Fruit fly (Drosophila melanogaster) whole organism, wandering third instar larva: ENCODE results near the gene Mgstl.

Source experiments
- Abd-B ChIP-seq: fragments of >200 bp; optimal IDR thresholded peaks from 2 replicates; lab custom pipeline; 2017; ENCODE audit warnings: missing biosample characterization, missing genetic modification characterization
- CG32264 ChIP-seq: fragments of 200-800 bp; sonication (Bioruptor generic); optimal IDR thresholded peaks from 2 replicates; lab custom pipeline; 2016; ENCODE audit warnings: missing biosample characterization, missing genetic modification characterization
- CG9705 ChIP-seq: fragments of 200-800 bp; sonication (Bioruptor generic); optimal IDR thresholded peaks from 2 replicates; lab custom pipeline; 2018; ENCODE audit warnings: missing biosample characterization, mild to moderate bottlenecking, missing genetic modification characterization
- CrebA ChIP-seq: fragments of 200-800 bp; sonication (Bioruptor generic); optimal IDR thresholded peaks from 2 replicates; lab custom pipeline; 2016; ENCODE audit warnings: missing biosample characterization, mild to moderate bottlenecking, missing genetic modification characterization, borderline replicate concordance
- Dfd ChIP-seq: fragments of >200 bp; optimal IDR thresholded peaks from 2 replicates; lab custom pipeline; 2017; ENCODE audit warnings: missing biosample characterization, missing genetic modification characterization
- Dif ChIP-seq: fragments of 200-275, 200-300 bp; sonication (Bioruptor generic); optimal IDR thresholded peaks from 2 replicates; lab custom pipeline; 2018; ENCODE audit warnings: missing biosample characterization, missing genetic modification characterization; ENCODE audit not compliant: partially characterized antibody
- GATAd ChIP-seq: sonication (Bioruptor generic); optimal IDR thresholded peaks from 2 replicates; lab custom pipeline; 2016; ENCODE audit warnings: missing biosample characterization, missing genetic modification characterization
- HLH106 ChIP-seq: fragments of 200-800 bp; optimal IDR thresholded peaks from 3 replicates; lab custom pipeline; 2019; ENCODE audit warnings: missing biosample characterization, mild to moderate bottlenecking, missing genetic modification characterization, moderate library complexity
- Hnf4 ChIP-seq: fragments of 200-800 bp; sonication (Bioruptor generic); optimal IDR thresholded peaks from 2 replicates; lab custom pipeline; 2016; ENCODE audit warnings: missing biosample characterization, mild to moderate bottlenecking, missing genetic modification characterization
- Hr78 ChIP-seq: fragments of >200 bp; optimal IDR thresholded peaks from 2 replicates; lab custom pipeline; 2017; ENCODE audit warnings: missing biosample characterization, missing genetic modification characterization
- Hr83 ChIP-seq: fragments of 200-300 bp; sonication (Bioruptor generic); optimal IDR thresholded peaks from 2 replicates; lab custom pipeline; 2016; ENCODE audit warnings: missing biosample characterization, mild to moderate bottlenecking, missing genetic modification characterization, moderate library complexity; ENCODE audit not compliant: poor library complexity, severe bottlenecking
- Jra ChIP-seq: sonication (Bioruptor generic); optimal IDR thresholded peaks from 2 replicates; lab custom pipeline; 2016; ENCODE audit warnings: missing biosample characterization, missing genetic modification characterization
- Mio ChIP-seq: sonication (Bioruptor generic); optimal IDR thresholded peaks from 2 replicates; lab custom pipeline; 2016; ENCODE audit warnings: missing biosample characterization, missing genetic modification characterization
- Myc ChIP-seq: fragments of >200 bp; optimal IDR thresholded peaks from 2 replicates; lab custom pipeline; 2017
- N ChIP-seq: fragments of >200 bp; optimal IDR thresholded peaks from 2 replicates; lab custom pipeline; 2018; ENCODE audit warnings: missing biosample characterization, missing external identifiers, missing genetic modification characterization
- OdsH ChIP-seq: fragments of 200-800 bp; sonication (Bioruptor generic); optimal IDR thresholded peaks from 2 replicates; lab custom pipeline; 2016; ENCODE audit warnings: missing biosample characterization, mild to moderate bottlenecking, missing genetic modification characterization
- Rel ChIP-seq, 2 experiments: fragments of 200-800 bp; sonication (Bioruptor generic) in 1 of 2; optimal IDR thresholded peaks; 2 replicates in 1 of 2; 3 replicates in 1 of 2; lab custom pipeline; 2016 to 2019; ENCODE audit warnings: mild to moderate bottlenecking in 2 of 2, missing biosample characterization in 2 of 2, missing genetic modification characterization in 2 of 2, moderate library complexity in 1 of 2
- Sp1 ChIP-seq: fragments of 200-800 bp; sonication (Bioruptor generic); optimal IDR thresholded peaks from 3 replicates; lab custom pipeline; 2019; ENCODE audit warnings: missing biosample characterization, mild to moderate bottlenecking, missing genetic modification characterization, moderate library complexity
- Vsx2 ChIP-seq: fragments of 200-300, 225-300 bp; sonication (Bioruptor generic); optimal IDR thresholded peaks from 2 replicates; lab custom pipeline; 2018; ENCODE audit warnings: missing biosample characterization, missing genetic modification characterization; ENCODE audit not compliant: partially characterized antibody
- br ChIP-seq: fragments of 200-800 bp; sonication (Bioruptor generic); optimal IDR thresholded peaks from 2 replicates; lab custom pipeline; 2016; ENCODE audit warnings: missing biosample characterization, missing genetic modification characterization
- brk ChIP-seq: fragments of 200-800 bp; sonication (Bioruptor generic); optimal IDR thresholded peaks from 2 replicates; lab custom pipeline; 2016; ENCODE audit warnings: missing biosample characterization, mild to moderate bottlenecking, missing genetic modification characterization
- dl ChIP-seq, 2 experiments: fragments of 175-275, 200-275 bp in 1 of 2; fragments of 200-275 bp in 1 of 2; sonication (Bioruptor generic); optimal IDR thresholded peaks; lab custom pipeline; 2018; ENCODE audit warnings: mild to moderate bottlenecking in 2 of 2, missing biosample characterization in 2 of 2, missing genetic modification characterization in 2 of 2, moderate library complexity in 2 of 2; ENCODE audit not compliant: partially characterized antibody in 2 of 2, insufficient read depth in 1 of 2
- dmrt93B ChIP-seq: fragments of 200-800 bp; sonication (Bioruptor generic); optimal IDR thresholded peaks from 2 replicates; lab custom pipeline; 2018; ENCODE audit warnings: missing biosample characterization, mild to moderate bottlenecking, missing genetic modification characterization
- dsf ChIP-seq: sonication (Bioruptor generic); optimal IDR thresholded peaks from 2 replicates; lab custom pipeline; 2016; ENCODE audit warnings: missing biosample characterization, missing genetic modification characterization, borderline replicate concordance
- ey ChIP-seq: fragments of 200-800 bp; sonication (Bioruptor generic); optimal IDR thresholded peaks from 2 replicates; lab custom pipeline; 2016; ENCODE audit warnings: missing biosample characterization, missing genetic modification characterization
- foxo ChIP-seq, 2 experiments: fragments of 200-800 bp; sonication (Bioruptor generic); optimal IDR thresholded peaks; 2 replicates in 1 of 2; 3 replicates in 1 of 2; lab custom pipeline; 2016 to 2017; ENCODE audit warnings: missing biosample characterization in 2 of 2, missing genetic modification characterization in 2 of 2
- fru ChIP-seq: fragments of 200-800 bp; sonication (Bioruptor generic); optimal IDR thresholded peaks from 3 replicates; lab custom pipeline; 2016; ENCODE audit warnings: missing biosample characterization, mild to moderate bottlenecking, missing genetic modification characterization
- h ChIP-seq: fragments of 200-800 bp; sonication (Bioruptor generic); optimal IDR thresholded peaks from 3 replicates; lab custom pipeline; 2016; ENCODE audit warnings: missing biosample characterization, mild to moderate bottlenecking, missing genetic modification characterization
- jim ChIP-seq: fragments of 175-275, 200-325 bp; sonication (Bioruptor generic); optimal IDR thresholded peaks from 2 replicates; lab custom pipeline; 2016; ENCODE audit warnings: missing biosample characterization, mild to moderate bottlenecking, missing genetic modification characterization
- lola ChIP-seq: fragments of >200 bp; optimal IDR thresholded peaks from 2 replicates; lab custom pipeline; 2017; ENCODE audit warnings: missing biosample characterization, missing genetic modification characterization
- pan ChIP-seq: fragments of >200 bp; optimal IDR thresholded peaks from 2 replicates; lab custom pipeline; 2017
- psq ChIP-seq: fragments of 200-800 bp; sonication (Bioruptor generic); optimal IDR thresholded peaks from 3 replicates; lab custom pipeline; 2017; ENCODE audit warnings: missing biosample characterization, mild to moderate bottlenecking, missing genetic modification characterization, moderate library complexity
- rgr ChIP-seq: fragments of 200-800 bp; sonication (Bioruptor generic); optimal IDR thresholded peaks from 3 replicates; lab custom pipeline; 2016; ENCODE audit warnings: missing biosample characterization, mild to moderate bottlenecking, missing genetic modification characterization
- sage ChIP-seq: fragments of 200-800 bp; sonication (Bioruptor generic); optimal IDR thresholded peaks from 2 replicates; lab custom pipeline; 2016; ENCODE audit warnings: missing biosample characterization, mild to moderate bottlenecking, missing genetic modification characterization
- sv ChIP-seq: fragments of 200-800 bp; sonication (Bioruptor generic); optimal IDR thresholded peaks from 3 replicates; lab custom pipeline; 2016; ENCODE audit warnings: missing biosample characterization, missing genetic modification characterization
- tai ChIP-seq: sonication (Bioruptor generic); optimal IDR thresholded peaks from 2 replicates; lab custom pipeline; 2016; ENCODE audit warnings: missing biosample characterization, missing genetic modification characterization
- usp ChIP-seq: fragments of >200 bp; optimal IDR thresholded peaks from 2 replicates; lab custom pipeline; 2017; ENCODE audit warnings: missing biosample characterization, missing genetic modification characterization
- woc ChIP-seq: sonication (Bioruptor generic); optimal IDR thresholded peaks from 2 replicates; lab custom pipeline; 2016; ENCODE audit warnings: missing biosample characterization, mild to moderate bottlenecking, missing genetic modification characterization

Mgstl gene

DNA sequence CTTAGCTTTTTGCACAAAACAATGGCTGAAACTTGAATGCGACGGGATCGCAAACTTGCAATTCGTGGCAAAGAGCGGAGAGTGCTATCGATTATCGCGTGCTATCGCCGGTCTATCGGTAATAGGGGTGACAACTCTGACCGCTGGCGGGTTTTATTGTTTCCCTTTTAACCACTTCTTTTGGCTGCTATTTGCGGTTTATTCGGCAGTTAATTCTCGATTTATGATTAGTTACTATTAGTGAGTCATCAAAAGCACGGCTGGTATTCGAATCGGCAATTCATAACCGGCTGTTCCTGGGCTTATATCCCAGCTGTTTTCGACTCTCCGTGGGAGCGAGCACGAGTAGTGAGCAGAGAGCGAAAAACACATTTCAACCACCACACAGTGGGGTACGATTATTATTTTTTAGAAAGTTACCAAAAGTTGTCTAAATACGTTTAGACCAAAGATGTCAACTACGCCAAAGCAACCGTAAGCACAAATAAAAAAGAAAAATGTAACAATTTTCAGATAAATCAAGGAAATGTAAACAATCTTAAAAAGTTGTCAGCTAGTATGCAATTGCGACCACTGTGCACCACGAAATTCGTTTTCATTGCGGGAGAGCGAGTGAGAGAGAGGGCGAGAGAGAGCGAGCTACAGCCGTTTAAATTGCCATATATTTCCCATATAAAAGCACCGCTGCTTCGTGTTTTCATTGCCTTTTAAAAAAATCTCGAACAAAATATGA is 12.1 kb downstream of the Mgstl start, which contains the start of the genes Stt3A and bves:
TSS of gene Stt3A (minus strand) at position 89 of the 733 bp plus-strand sequence.
TSS of gene bves (plus strand) at position 115 of the 733 bp plus-strand sequence.
- TF ChIP-seq usp (GFP tag; lab: Kevin White, UChicago) (no peak), dl (GFP tag; optimal IDR thresholded peaks at IDR 0.05; lab: Kevin White, UChicago; ENCODE audit: insufficient read depth in 1 of 2, partially characterized antibody in 2 of 2) (peak; percentile 39 to 68), Dif (GFP tag; lab: Kevin White, UChicago) (peak; percentile 74), woc (GFP tag; lab: Kevin White, UChicago) (peak; percentile 99), brk (GFP tag; lab: Kevin White, UChicago) (peak; percentile 98), ey (GFP tag; lab: Kevin White, UChicago) (peak; percentile 99), Mio (GFP tag; lab: Kevin White, UChicago) (peak; percentile 91), sage (GFP tag; lab: Kevin White, UChicago) (peak; percentile 98), pan (lab: Kevin White, UChicago) (no peak), Hr83 (peak; percentile 75), HLH106 (peak; percentile 97), fru (GFP tag; lab: Kevin White, UChicago) (peak; percentile 99), CrebA (GFP tag; lab: Kevin White, UChicago) (no peak), h (GFP tag; lab: Kevin White, UChicago) (peak; percentile 99), psq (GFP tag; lab: Kevin White, UChicago) (peak; percentile 95), foxo (GFP tag; optimal IDR thresholded peaks at IDR 0.05; lab: Kevin White, UChicago) (peak; percentile 96 to 99), Hnf4 (peak; percentile 99), jim (no peak), CG9705 (GFP tag; lab: Kevin White, UChicago) (peak; percentile 94), lola (no peak), Rel (GFP tag; optimal IDR thresholded peaks at IDR 0.05; lab: Kevin White, UChicago) (peak; percentile 97), Rel (tag; optimal IDR thresholded peaks at IDR 0.05; lab: Kevin White, UChicago) (peak; percentile 87), Sp1 (GFP tag; lab: Kevin White, UChicago) (peak; percentile 98), dmrt93B (GFP tag; lab: Kevin White, UChicago) (peak; percentile 94), Myc (lab: Kevin White, UChicago) (no peak), Abd-B (no peak), rgr (peak; percentile 99), N (GFP tag; lab: Kevin White, UChicago) (no peak), Jra (GFP tag; lab: Kevin White, UChicago) (peak; percentile 96), Vsx2 (GFP tag; lab: Kevin White, UChicago) (no peak), Hr78 (GFP tag; lab: Kevin White, UChicago) (no peak), OdsH (peak; percentile 99), GATAd (peak; percentile 82), sv (GFP tag; lab: Kevin White, UChicago) (peak; percentile 98), CG32264 (peak; percentile 96), br (GFP tag; lab: Kevin White, UChicago) (peak; percentile 99), dsf (GFP tag; lab: Kevin White, UChicago) (peak; percentile 95), tai (GFP tag; lab: Kevin White, UChicago) (peak; percentile 96), Dfd (no peak)

DNA sequence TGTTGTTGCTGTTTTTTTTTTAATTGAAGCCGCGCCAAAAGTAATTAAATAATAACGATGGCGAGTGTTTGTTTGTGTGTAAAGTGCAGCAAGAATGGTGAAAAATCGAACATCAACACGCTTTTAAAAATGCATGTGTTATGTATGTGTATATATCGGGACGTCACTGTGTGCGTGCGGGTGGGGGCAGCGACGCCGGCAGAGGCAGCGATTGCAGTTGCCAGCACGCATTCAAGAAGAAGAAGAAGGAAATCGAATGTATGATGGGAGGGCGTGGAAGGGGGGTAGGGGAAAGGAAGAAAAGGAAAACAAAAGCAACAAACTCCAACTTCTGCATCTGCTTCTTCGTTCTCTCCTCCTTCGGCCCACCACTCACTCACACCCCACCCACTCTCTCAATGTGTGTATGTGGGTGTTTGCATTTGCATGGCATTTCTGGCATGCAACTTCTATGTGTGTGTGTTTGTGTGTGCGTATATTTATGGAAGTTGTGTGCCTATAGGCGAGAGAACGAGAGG is 13.1 kb downstream of the Mgstl start:
- TF ChIP-seq psq (GFP tag; lab: Kevin White, UChicago) (peak; percentile 60), HLH106 (peak; percentile 3), dmrt93B (GFP tag; lab: Kevin White, UChicago) (no peak), h (GFP tag; lab: Kevin White, UChicago) (peak; percentile 23), jim (peak; percentile 40), Rel (GFP tag; optimal IDR thresholded peaks at IDR 0.05; lab: Kevin White, UChicago) (no peak), Rel (tag; optimal IDR thresholded peaks at IDR 0.05; lab: Kevin White, UChicago) (peak; percentile 64), Sp1 (GFP tag; lab: Kevin White, UChicago) (no peak)
